Worm (Caenorhabditis elegans) whole organism, L4 larva: ENCODE results near the gene F28C10.1.

Experiments
- F37D6.2 ChIP-seq: sonication (generic microtip); optimal IDR thresholded peaks from 2 replicates; lab custom pipeline; 2016; ENCODE audit warnings: mild to moderate bottlenecking, missing genetic modification characterization, missing compliant biosample characterization
- F44E2.7 ChIP-seq: fragments of 200-800 bp; sonication (Bioruptor generic); IDR thresholded peaks from 2 replicates; pipeline ENCODE4 v2.1.2; 2022; ENCODE audit warnings: missing genetic modification characterization, missing compliant biosample characterization
- T26A8.4 ChIP-seq: fragments of 200-800 bp; sonication (Bioruptor generic); IDR thresholded peaks from 2 replicates; pipeline ENCODE4 v1.3.6; 2022; ENCODE audit warnings: missing genetic modification characterization, missing compliant biosample characterization
- Y48G9A.11 ChIP-seq: fragments of 200-800 bp; sonication (Bioruptor generic); IDR thresholded peaks from 2 replicates; pipeline ENCODE4 v1.3.6; 2022; ENCODE audit warnings: missing genetic modification reagents, missing genetic modification characterization, missing compliant biosample characterization
- ZK546.5 ChIP-seq, 2 experiments: sonication (generic microtip); optimal IDR thresholded peaks; 2 replicates each; lab custom pipeline; 2017; ENCODE audit warnings: missing biosample characterization in 2 of 2, missing genetic modification characterization in 2 of 2
- aha-1 ChIP-seq: fragments of 150-350 bp; peaks from one replicate; lab custom pipeline; 2014; ENCODE audit warnings: missing biosample characterization, missing genetic modification characterization
- ceh-20 ChIP-seq: fragments of 200-800 bp; sonication (Bioruptor generic); IDR thresholded peaks from 2 replicates; pipeline ENCODE4 v1.3.6; 2022; ENCODE audit warnings: missing genetic modification reagents, missing genetic modification characterization, missing compliant biosample characterization
- ceh-62 ChIP-seq: sonication (generic microtip); optimal IDR thresholded peaks from 2 replicates; lab custom pipeline; 2017; ENCODE audit warnings: missing biosample characterization, missing genetic modification characterization
- daf-16 ChIP-seq, 3 experiments: sonication (generic microtip); optimal IDR thresholded peaks; 2 replicates each; lab custom pipeline; 2016 to 2017; ENCODE audit warnings: missing genetic modification characterization in 3 of 3, missing genetic modification reagents in 3 of 3, mild to moderate bottlenecking in 2 of 3, missing compliant biosample characterization in 2 of 3, missing biosample characterization in 1 of 3, moderate library complexity in 1 of 3
- dmd-6 ChIP-seq: fragments of 200-800 bp; sonication (Bioruptor generic); IDR thresholded peaks from 2 replicates; pipeline ENCODE4 v1.3.6; 2022; ENCODE audit warnings: missing genetic modification reagents, missing genetic modification characterization, missing compliant biosample characterization
- egl-27 ChIP-seq: sonication (generic microtip); optimal IDR thresholded peaks from 3 replicates; lab custom pipeline; 2017; ENCODE audit warnings: missing biosample characterization, missing genetic modification reagents, missing genetic modification characterization
- egl-43 ChIP-seq: fragments of 200-800 bp; sonication (Bioruptor generic); IDR thresholded peaks from 2 replicates; pipeline ENCODE4 v1.3.6; 2022; ENCODE audit warnings: missing genetic modification reagents, missing genetic modification characterization, missing compliant biosample characterization
- hlh-11 ChIP-seq: fragments of 200-800 bp; sonication (Bioruptor generic); optimal IDR thresholded peaks from 2 replicates; lab custom pipeline; 2018; ENCODE audit warnings: mild to moderate bottlenecking, missing genetic modification characterization, missing compliant biosample characterization
- hlh-30 ChIP-seq: sonication (generic microtip); optimal IDR thresholded peaks from 2 replicates; lab custom pipeline; 2017; ENCODE audit warnings: antibody characterized with exemption, mild to moderate bottlenecking, missing genetic modification characterization, missing compliant biosample characterization; ENCODE audit not compliant: insufficient read depth
- hmg-1.1 ChIP-seq: fragments of 200-800 bp; sonication (Bioruptor generic); IDR thresholded peaks from 2 replicates; pipeline ENCODE4 v1.3.6; 2022; ENCODE audit warnings: missing genetic modification reagents, missing genetic modification characterization, missing compliant biosample characterization
- madf-9 ChIP-seq: fragments of 200-800 bp; sonication (Bioruptor generic); conservative IDR thresholded peaks from 2 replicates; pipeline ENCODE4 v1.3.6; 2022; ENCODE audit warnings: missing genetic modification reagents, missing genetic modification characterization, missing compliant biosample characterization
- mdl-1 ChIP-seq, 2 experiments: fragments of 150-350 bp in 1 of 2; sonication (generic microtip) in 1 of 2; optimal IDR thresholded peaks; 2 replicates each; lab custom pipeline; 2014 to 2017; ENCODE audit warnings: missing biosample characterization in 2 of 2, missing genetic modification characterization in 2 of 2
- nhr-11 ChIP-seq: fragments of 150-350 bp; optimal IDR thresholded peaks from 2 replicates; lab custom pipeline; 2014; ENCODE audit warnings: missing biosample characterization, missing genetic modification characterization
- nhr-28 ChIP-seq: fragments of 150-350 bp; optimal IDR thresholded peaks from 2 replicates; lab custom pipeline; 2014; ENCODE audit warnings: missing biosample characterization, missing genetic modification characterization
- nhr-48 ChIP-seq: sonication (generic microtip); optimal IDR thresholded peaks from 2 replicates; lab custom pipeline; 2016; ENCODE audit warnings: mild to moderate bottlenecking, missing genetic modification characterization, missing compliant biosample characterization
- php-3 ChIP-seq: fragments of 200-800 bp; sonication (Bioruptor generic); IDR thresholded peaks from 2 replicates; pipeline ENCODE4 v1.3.6; 2022; ENCODE audit warnings: missing genetic modification reagents, missing genetic modification characterization, missing compliant biosample characterization
- pqm-1 ChIP-seq: sonication (generic microtip); optimal IDR thresholded peaks from 2 replicates; lab custom pipeline; 2017; ENCODE audit warnings: missing biosample characterization, missing genetic modification characterization
- saeg-2 ChIP-seq: fragments of 200-800 bp; sonication (Bioruptor generic); IDR thresholded peaks from 2 replicates; pipeline ENCODE4 v1.3.6; 2022; ENCODE audit warnings: missing genetic modification reagents, missing genetic modification characterization, missing compliant biosample characterization
- set-16 ChIP-seq: fragments of 200-800 bp; sonication (Bioruptor generic); IDR thresholded peaks from 2 replicates; pipeline ENCODE4 v1.3.6; 2022; ENCODE audit warnings: missing genetic modification reagents, missing genetic modification characterization, missing compliant biosample characterization
- snpc-1.2 ChIP-seq: fragments of 200-800 bp; sonication (Bioruptor generic); IDR thresholded peaks from 2 replicates; pipeline ENCODE4 v1.3.6; 2022; ENCODE audit warnings: missing genetic modification reagents, missing genetic modification characterization, missing compliant biosample characterization
- unc-62 ChIP-seq, 3 experiments: fragments of 150-350 bp in 1 of 3; sonication (generic microtip); optimal IDR thresholded peaks in 2 of 3; peaks in 1 of 3; 1 replicate in 1 of 3; 2 replicates in 2 of 3; lab custom pipeline; 2014 to 2017; ENCODE audit warnings: missing biosample characterization in 3 of 3, missing genetic modification characterization in 3 of 3, missing genetic modification reagents in 3 of 3, missing genotype in 1 of 3
- vab-7 ChIP-seq: fragments of 200-800 bp; sonication (Bioruptor generic); IDR thresholded peaks from 2 replicates; pipeline ENCODE4 v1.3.6; 2022; ENCODE audit warnings: missing genetic modification reagents, missing genetic modification characterization, missing compliant biosample characterization
- zip-2 ChIP-seq: fragments of 150-350 bp; optimal IDR thresholded peaks from 2 replicates; lab custom pipeline; 2014; ENCODE audit warnings: missing biosample characterization, missing genetic modification characterization

F28C10.1 gene

ce11 chrX:506848-507247, 36.1 kb upstream of the F28C10.1 start, which contains the start of gene B0310.2:
TSS of gene B0310.2 (minus strand) at chrX:506948.
- TF ChIP-seq nhr-48 (no peak), egl-43 (no peak), nhr-11 (tag; lab: Kevin White, UChicago) (no peak), ceh-62 (tag; lab: Kevin White, UChicago) (no peak)

- no peak for TF ChIP-seq vab-7 (GFP tag; lab: Robert Waterston, UW)
- TF ChIP-seq F37D6.2 (tag; lab: Kevin White, UChicago), result no peak
- TF ChIP-seq egl-27 (tag; lab: Kevin White, UChicago), result no peak
- TF ChIP-seq aha-1 (tag; lab: Kevin White, UChicago), result peak; percentile 62
Observed at ce11 chrX:514023-514422, 28.9 kb upstream of the F28C10.1 start.

DNA sequence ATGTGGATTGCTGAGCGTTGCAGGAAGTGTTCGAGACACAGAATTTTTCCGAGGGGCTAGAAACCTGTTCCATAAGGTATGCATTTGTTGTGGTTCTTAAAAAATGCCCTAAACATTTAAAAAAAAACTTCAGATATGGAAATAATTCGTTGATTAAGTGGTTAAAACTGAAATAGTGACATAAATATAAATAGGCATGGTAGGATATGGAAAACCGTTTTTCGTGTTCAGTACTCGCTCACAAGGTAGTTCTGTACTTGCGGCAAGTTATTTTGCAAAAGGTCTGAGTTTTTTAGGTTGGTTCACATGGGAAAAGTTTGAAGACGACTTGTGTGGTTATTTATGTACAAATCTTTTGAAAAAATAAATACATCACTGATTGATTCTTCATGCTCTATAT, 22.0 kb upstream of the F28C10.1 start, which contains the start of gene B0310.3:
B0310.3 (minus strand) TSS at position 101 of the 400 bp plus-strand sequence.
- TF ChIP-seq ZK546.5 (tag; optimal IDR thresholded peaks at IDR 0.05; lab: Kevin White, UChicago), result no peak
- no peak for TF ChIP-seq madf-9

ce11 chrX:524498-524897, 18.4 kb upstream of the F28C10.1 start:
- peak; percentile 93 for TF ChIP-seq aha-1 (tag; lab: Kevin White, UChicago)
- TF ChIP-seq saeg-2 (GFP tag; lab: Robert Waterston, UW), result no peak

ce11 chrX:527663-528062, 15.2 kb upstream of the F28C10.1 start:
- TF ChIP-seq nhr-28 (tag; lab: Kevin White, UChicago), result peak; percentile 49
- TF ChIP-seq zip-2 (tag; lab: Kevin White, UChicago), result no peak
- TF ChIP-seq php-3 (GFP tag; lab: Robert Waterston, UW), result peak; percentile 70
- peak; percentile 63 for TF ChIP-seq aha-1 (tag; lab: Kevin White, UChicago)
- TF ChIP-seq daf-16 (GFP tag; optimal IDR thresholded peaks at IDR 0.05; lab: Kevin White, UChicago), result no peak
- peak; percentile 30 for TF ChIP-seq daf-16 (tag; optimal IDR thresholded peaks at IDR 0.05; lab: Kevin White, UChicago)
- TF ChIP-seq snpc-1.2 (GFP tag; lab: Robert Waterston, UW), result no peak
- no peak for TF ChIP-seq ceh-20 (GFP tag; lab: Robert Waterston, UW)
- TF ChIP-seq dmd-6 (GFP tag; lab: Robert Waterston, UW), result no peak
- peak; percentile 51 for TF ChIP-seq pqm-1 (tag; lab: Kevin White, UChicago)
- no peak for TF ChIP-seq set-16 (GFP tag; lab: Robert Waterston, UW)

- TF ChIP-seq nhr-28 (tag; lab: Kevin White, UChicago) (no peak), set-16 (GFP tag; lab: Robert Waterston, UW) (peak; percentile 62; the same call in 1 of the 2 replicates)
Observed at ce11 chrX:528761-529160, 14.1 kb upstream of the F28C10.1 start.

- TF ChIP-seq mdl-1 (tag; optimal IDR thresholded peaks at IDR 0.05; lab: Kevin White, UChicago) (no peak), unc-62 (GFP tag; optimal IDR thresholded peaks at IDR 0.05 in 1 of 2; lab: Kevin White, UChicago) (peak in 1 of 2 experiments; percentile 96), unc-62 (tag; optimal IDR thresholded peaks at IDR 0.05; lab: Kevin White, UChicago) (no peak)
Observed at ce11 chrX:529386-529785, 13.5 kb upstream of the F28C10.1 start.

- 0 out of 2 replicates have a peak, but pooled peaks have one; percentile 20 for TF ChIP-seq hmg-1.1 (GFP tag; lab: Robert Waterston, UW)
- no peak for TF ChIP-seq daf-16 (GFP tag; optimal IDR thresholded peaks at IDR 0.05; lab: Kevin White, UChicago)
- peak; percentile 83 for TF ChIP-seq daf-16 (tag; optimal IDR thresholded peaks at IDR 0.05; lab: Kevin White, UChicago)
- TF ChIP-seq unc-62 (GFP tag; optimal IDR thresholded peaks at IDR 0.05 in 1 of 2; lab: Kevin White, UChicago), result no peak
- no peak for TF ChIP-seq unc-62 (tag; optimal IDR thresholded peaks at IDR 0.05; lab: Kevin White, UChicago)
- TF ChIP-seq hlh-30 (tag; lab: Kevin White, UChicago), result peak; percentile 26
- TF ChIP-seq hlh-11 (tag; lab: Kevin White, UChicago), result peak; percentile 52
- no peak for TF ChIP-seq ceh-62 (tag; lab: Kevin White, UChicago)
- no peak for TF ChIP-seq F44E2.7 (GFP tag; lab: Robert Waterston, UW)
- peak; percentile 49; the same call in 1 of the 2 replicates for TF ChIP-seq dmd-6 (GFP tag; lab: Robert Waterston, UW)
- peak; percentile 95 for TF ChIP-seq nhr-28 (tag; lab: Kevin White, UChicago)
- TF ChIP-seq pqm-1 (tag; lab: Kevin White, UChicago), result peak; percentile 95
- no peak for TF ChIP-seq Y48G9A.11 (GFP tag; lab: Robert Waterston, UW)
- TF ChIP-seq T26A8.4 (GFP tag; lab: Robert Waterston, UW), result no peak
Observed at ce11 chrX:530011-530410, 12.9 kb upstream of the F28C10.1 start, which contains the start of gene ugt-46. TSS of gene ugt-46 (minus strand) at chrX:530289.
